Worm (Caenorhabditis elegans): Measurements from ENCODE around the gene cyh-1.

DNA sequence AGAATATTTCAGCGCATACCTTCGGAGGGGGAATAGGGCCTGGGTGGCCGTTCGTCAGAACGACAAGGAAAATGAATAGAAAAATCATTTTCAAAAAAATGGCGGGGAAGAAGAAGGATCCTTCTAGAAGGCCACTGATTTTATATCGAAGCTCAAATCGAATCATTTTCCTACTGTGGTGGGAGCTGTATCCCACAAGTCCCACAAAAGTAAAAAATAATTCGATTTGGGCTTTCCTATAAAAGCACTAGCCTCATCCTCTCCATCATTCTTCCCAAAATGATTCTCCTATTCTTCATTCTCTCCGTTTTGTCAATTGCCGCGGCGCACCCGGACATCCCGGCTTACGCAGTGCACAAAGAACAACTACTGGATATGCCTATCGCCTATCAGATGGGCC is 46.6 kb upstream of the cyh-1 start, which contains the start of the genes C16C8.26 and C16C8.19:
- TF ChIP-seq nhr-12 (tag; optimal IDR thresholded peaks at IDR 0.05), result no peak
- TF ChIP-seq zip-8 (tag; optimal IDR thresholded peaks at IDR 0.05), result no peak
- no peak for TF ChIP-seq nhr-76 (tag; optimal IDR thresholded peaks at IDR 0.05)
- TF ChIP-seq ztf-11 (tag; optimal IDR thresholded peaks at IDR 0.05), result no peak
- no peak for TF ChIP-seq tbx-8 (GFP tag; optimal IDR thresholded peaks at IDR 0.05)
- TF ChIP-seq unc-39 (tag; optimal IDR thresholded peaks at IDR 0.05), result no peak
- TF ChIP-seq lsy-2 (tag; optimal IDR thresholded peaks at IDR 0.05), result no peak
- no peak for TF ChIP-seq nhr-28 (tag; optimal IDR thresholded peaks at IDR 0.05)
- no peak for TF ChIP-seq lin-13 (tag; optimal IDR thresholded peaks at IDR 0.05)
- TF ChIP-seq nhr-237 (tag; optimal IDR thresholded peaks at IDR 0.05), result no peak
- TF ChIP-seq ceh-39 (tag; optimal IDR thresholded peaks at IDR 0.05), result no peak
- no peak for TF ChIP-seq elt-1 (tag; optimal IDR thresholded peaks at IDR 0.05; ENCODE audit: borderline replicate concordance, insufficient read depth)
- no peak for TF ChIP-seq pha-4 (tag; optimal IDR thresholded peaks at IDR 0.05)
